Fruit fly (Drosophila melanogaster) whole organism, adult: ENCODE data around the gene Antdh.

Source experiments
- CG11617 ChIP-seq: fragments of 200-800 bp; sonication (Bioruptor generic); optimal IDR thresholded peaks from 2 replicates; lab custom pipeline; 2017; ENCODE audit warnings: mild to moderate bottlenecking, missing biosample characterization, missing genetic modification reagents, missing genetic modification characterization
- CG12768 ChIP-seq: fragments of 200-800 bp; sonication (Bioruptor generic); optimal IDR thresholded peaks from 2 replicates; lab custom pipeline; 2017; ENCODE audit warnings: missing biosample characterization, missing genetic modification characterization, mild to moderate bottlenecking, moderate library complexity, missing genetic modification reagents
- CG14711 ChIP-seq: fragments of 200-800 bp; sonication (Bioruptor generic); optimal IDR thresholded peaks from 2 replicates; lab custom pipeline; 2018; ENCODE audit warnings: missing biosample characterization, mild to moderate bottlenecking, missing genetic modification characterization, moderate library complexity
- CG1620 ChIP-seq: fragments of 200-800 bp; sonication (Bioruptor generic); optimal IDR thresholded peaks from 2 replicates; lab custom pipeline; 2016; ENCODE audit warnings: missing biosample characterization, missing genetic modification characterization
- CG33017 ChIP-seq: fragments of 200-800 bp; sonication (Bioruptor generic); optimal IDR thresholded peaks from 2 replicates; lab custom pipeline; 2018; ENCODE audit warnings: missing biosample characterization, mild to moderate bottlenecking, missing genetic modification characterization, moderate library complexity
- CG5204 ChIP-seq: fragments of 200-800 bp; sonication (Bioruptor generic); optimal IDR thresholded peaks from 2 replicates; lab custom pipeline; 2016; ENCODE audit warnings: missing biosample characterization, missing genetic modification characterization
- CG7045 ChIP-seq: fragments of 200-800 bp; sonication (Bioruptor generic); optimal IDR thresholded peaks from 2 replicates; lab custom pipeline; 2017; ENCODE audit warnings: missing biosample characterization, mild to moderate bottlenecking, missing genetic modification characterization
- CG7101 ChIP-seq: fragments of 200-800 bp; sonication (Bioruptor generic); optimal IDR thresholded peaks from 2 replicates; lab custom pipeline; 2018; ENCODE audit warnings: missing biosample characterization, mild to moderate bottlenecking, missing genetic modification characterization, moderate library complexity
- Clk ChIP-seq: fragments of 200-800 bp; sonication (Bioruptor generic); optimal IDR thresholded peaks from 2 replicates; lab custom pipeline; 2017; ENCODE audit warnings: missing biosample characterization, missing genetic modification characterization
- Crg-1 ChIP-seq: fragments of 200-800 bp; sonication (Bioruptor generic); optimal IDR thresholded peaks from 2 replicates; lab custom pipeline; 2016; ENCODE audit warnings: missing biosample characterization, missing genetic modification characterization
- Hr96 ChIP-seq: fragments of 200-800 bp; sonication (Bioruptor generic); optimal IDR thresholded peaks from 2 replicates; lab custom pipeline; 2016; ENCODE audit warnings: missing biosample characterization, missing genetic modification characterization
- Mnt ChIP-seq: fragments of 200-800 bp; sonication (Bioruptor generic); optimal IDR thresholded peaks from 2 replicates; lab custom pipeline; 2016; ENCODE audit warnings: missing biosample characterization, mild to moderate bottlenecking, missing genetic modification characterization
- bab1 ChIP-seq: fragments of 200-800 bp; sonication (Bioruptor generic); optimal IDR thresholded peaks from 3 replicates; lab custom pipeline; 2019; ENCODE audit warnings: missing biosample characterization, mild to moderate bottlenecking, missing genetic modification characterization, moderate library complexity
- cic ChIP-seq: fragments of 200-800 bp; sonication (Bioruptor generic); optimal IDR thresholded peaks from 2 replicates; lab custom pipeline; 2017; ENCODE audit warnings: missing biosample characterization, mild to moderate bottlenecking, missing genetic modification characterization, moderate library complexity
- cnc ChIP-seq, 2 experiments: fragments of >200 bp; optimal IDR thresholded peaks; 2 replicates each; lab custom pipeline; 2017
- kay ChIP-seq: fragments of 200-800 bp; sonication (Bioruptor generic); peaks from one replicate; lab custom pipeline; 2016; ENCODE audit warnings: missing biosample characterization, missing genetic modification characterization, borderline replicate concordance
- ovo ChIP-seq: fragments of 200-800 bp; sonication (Bioruptor generic); optimal IDR thresholded peaks from 2 replicates; lab custom pipeline; 2016; ENCODE audit warnings: missing biosample characterization, missing genetic modification characterization
- pad ChIP-seq: fragments of 200-800 bp; sonication (Bioruptor generic); optimal IDR thresholded peaks from 3 replicates; lab custom pipeline; 2017; ENCODE audit warnings: missing biosample characterization, missing genetic modification characterization, mild to moderate bottlenecking, moderate library complexity, missing genetic modification reagents
- tj ChIP-seq: fragments of 200-800 bp; sonication (Bioruptor generic); optimal IDR thresholded peaks from 3 replicates; lab custom pipeline; 2017; ENCODE audit warnings: missing biosample characterization, mild to moderate bottlenecking, missing genetic modification characterization, moderate library complexity
- toe ChIP-seq: fragments of 200-800 bp; sonication (Bioruptor generic); optimal IDR thresholded peaks from 2 replicates; lab custom pipeline; 2016; ENCODE audit warnings: missing biosample characterization, missing genetic modification characterization

Gene Antdh

DNA sequence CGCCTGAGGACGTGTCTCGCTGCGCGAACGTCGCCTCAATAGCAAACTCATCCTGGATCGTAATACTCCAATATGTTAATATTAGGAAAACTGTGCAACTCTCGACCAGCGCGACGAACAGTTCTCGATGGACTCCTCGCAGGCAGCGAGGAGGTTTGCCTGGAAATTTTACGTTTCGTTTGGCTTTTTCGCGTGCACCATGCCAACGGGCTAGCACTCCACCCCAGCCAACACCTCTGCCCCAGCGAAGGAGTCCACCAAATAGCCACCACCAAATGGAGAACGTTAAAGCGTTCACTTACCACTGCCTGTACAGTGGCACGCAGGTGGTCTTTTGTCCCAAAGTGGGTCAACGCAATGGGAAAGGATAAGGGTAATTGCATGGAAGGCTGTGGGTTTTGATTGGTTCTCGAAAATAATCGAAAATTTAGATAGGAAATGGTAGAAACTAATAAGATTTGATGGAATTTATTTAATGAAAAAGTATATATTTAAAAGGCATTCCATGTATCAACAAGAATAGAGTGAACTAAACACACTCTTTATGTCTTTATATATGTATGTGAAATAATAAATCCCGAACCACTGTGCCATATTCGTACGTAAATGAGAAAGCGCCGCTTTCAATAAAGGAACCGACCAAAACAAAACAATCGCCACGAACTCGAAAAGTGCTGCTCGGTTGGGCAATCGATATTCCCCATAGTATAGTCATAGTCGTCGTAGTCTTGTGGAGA, 9.0 kb downstream of the Antdh start, which contains the start of gene CG32668:
TSS of gene CG32668 (minus strand) at position 51 of the 737 bp plus-strand sequence.
- TF ChIP-seq CG14711 (tag; lab: Kevin White, UChicago) (no peak), CG12768 (GFP tag; lab: Kevin White, UChicago) (no peak), CG5204 (GFP tag; lab: Kevin White, UChicago) (no peak), CG33017 (no peak), Clk (GFP tag; lab: Kevin White, UChicago) (no peak), Mnt (GFP tag; lab: Kevin White, UChicago) (no peak), CG1620 (GFP tag; lab: Kevin White, UChicago) (no peak), Hr96 (GFP tag; lab: Kevin White, UChicago) (no peak), cic (GFP tag; lab: Kevin White, UChicago) (no peak), CG7045 (GFP tag; lab: Kevin White, UChicago) (no peak), ovo (GFP tag; lab: Kevin White, UChicago) (no peak), CG7101 (tag; lab: Kevin White, UChicago) (no peak), toe (GFP tag; lab: Kevin White, UChicago) (no peak), tj (GFP tag; lab: Kevin White, UChicago) (no peak), pad (GFP tag; lab: Kevin White, UChicago) (no peak), kay (GFP tag; lab: Kevin White, UChicago) (no peak), CG11617 (GFP tag; lab: Kevin White, UChicago) (no peak), bab1 (GFP tag; lab: Kevin White, UChicago) (no peak), cnc (optimal IDR thresholded peaks at IDR 0.05; lab: Kevin White, UChicago) (no peak), Crg-1 (no peak)

DNA sequence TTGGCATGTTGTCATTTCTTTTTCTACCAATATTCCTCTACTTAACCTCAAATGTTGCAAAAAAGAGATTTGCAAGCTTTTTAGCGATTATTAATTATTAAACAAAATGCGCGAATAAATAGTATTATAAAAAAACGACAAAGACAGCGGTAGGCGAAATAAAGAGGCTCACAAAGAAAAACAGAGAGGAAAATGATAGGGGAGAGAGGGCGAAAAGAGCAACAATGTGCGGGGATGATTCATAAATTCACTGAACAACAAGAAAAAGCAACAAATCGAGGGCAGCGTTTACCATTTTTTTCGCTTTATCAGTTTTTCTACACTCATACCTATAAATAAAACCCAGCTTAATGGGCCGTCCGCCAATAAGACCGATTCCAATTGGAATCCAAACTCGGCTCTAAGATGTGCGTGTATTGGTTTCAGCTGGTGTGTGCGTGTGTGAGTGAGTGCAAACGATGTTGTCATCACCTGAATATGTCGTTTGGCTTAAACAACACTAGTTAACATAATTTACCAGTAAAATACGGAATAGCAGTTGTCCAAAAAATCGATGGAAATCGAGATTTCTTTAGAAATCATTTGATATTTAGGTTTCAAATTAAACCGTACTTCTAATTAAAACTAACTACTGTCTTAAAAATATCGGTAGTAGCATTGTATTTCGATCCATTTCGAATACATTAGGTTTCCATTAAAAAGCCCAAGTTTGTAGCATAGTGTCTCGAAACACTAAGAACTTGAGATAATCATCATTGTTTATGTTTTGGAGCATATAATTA, 12.9 kb downstream of the Antdh start:
- no peak for TF ChIP-seq CG11617 (GFP tag; lab: Kevin White, UChicago)
- TF ChIP-seq CG7101 (tag; lab: Kevin White, UChicago), result no peak
- peak; percentile 10 for TF ChIP-seq bab1 (GFP tag; lab: Kevin White, UChicago)
- TF ChIP-seq Crg-1, result no peak
- peak; percentile 43 for TF ChIP-seq tj (GFP tag; lab: Kevin White, UChicago)
- TF ChIP-seq cic (GFP tag; lab: Kevin White, UChicago), result peak; percentile 42
- peak; percentile 36 for TF ChIP-seq kay (GFP tag; lab: Kevin White, UChicago)

DNA sequence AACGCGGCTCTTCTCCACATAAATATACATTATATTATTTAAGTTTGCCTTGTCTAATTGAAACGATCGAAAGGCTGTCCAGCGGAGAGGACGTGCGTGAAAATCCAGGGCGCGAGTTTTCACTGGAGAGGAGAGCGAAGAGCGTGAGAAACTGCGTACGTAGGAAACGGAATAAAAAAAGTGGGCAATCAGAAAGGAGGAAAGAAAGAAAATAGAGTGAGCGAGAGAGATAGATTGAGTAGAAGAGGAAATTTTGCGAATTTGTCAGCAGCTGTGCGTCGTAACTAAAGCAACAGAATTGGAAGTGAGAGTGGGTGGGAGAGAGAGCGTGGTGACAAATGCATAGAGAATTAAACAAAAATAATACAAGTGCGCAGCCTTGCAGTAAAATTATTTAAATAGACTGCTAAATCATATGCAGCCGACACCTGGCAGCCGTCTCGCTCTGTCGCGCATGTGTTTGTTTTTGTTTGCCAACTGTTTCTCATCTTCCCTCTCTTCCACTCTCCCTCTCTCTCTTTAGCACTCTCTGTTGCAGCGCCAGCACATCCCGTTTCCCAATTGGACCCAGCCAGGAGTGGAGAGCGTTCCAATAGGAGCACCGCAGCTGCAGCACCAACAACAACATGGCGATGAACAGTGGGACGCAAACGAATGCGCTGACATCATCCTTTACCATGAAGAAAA, 14.2 kb downstream of the Antdh start:
- TF ChIP-seq Crg-1, result peak; percentile 37
- TF ChIP-seq tj (GFP tag; lab: Kevin White, UChicago), result peak; percentile 57
- peak; percentile 23 for TF ChIP-seq pad (GFP tag; lab: Kevin White, UChicago)
- peak; percentile 44 for TF ChIP-seq Mnt (GFP tag; lab: Kevin White, UChicago)
- peak; percentile 14 for TF ChIP-seq cic (GFP tag; lab: Kevin White, UChicago)
- TF ChIP-seq CG5204 (GFP tag; lab: Kevin White, UChicago), result no peak
- no peak for TF ChIP-seq Hr96 (GFP tag; lab: Kevin White, UChicago)
- no peak for TF ChIP-seq Clk (GFP tag; lab: Kevin White, UChicago)
- peak; percentile 2 for TF ChIP-seq CG7101 (tag; lab: Kevin White, UChicago)
- TF ChIP-seq toe (GFP tag; lab: Kevin White, UChicago), result no peak

DNA sequence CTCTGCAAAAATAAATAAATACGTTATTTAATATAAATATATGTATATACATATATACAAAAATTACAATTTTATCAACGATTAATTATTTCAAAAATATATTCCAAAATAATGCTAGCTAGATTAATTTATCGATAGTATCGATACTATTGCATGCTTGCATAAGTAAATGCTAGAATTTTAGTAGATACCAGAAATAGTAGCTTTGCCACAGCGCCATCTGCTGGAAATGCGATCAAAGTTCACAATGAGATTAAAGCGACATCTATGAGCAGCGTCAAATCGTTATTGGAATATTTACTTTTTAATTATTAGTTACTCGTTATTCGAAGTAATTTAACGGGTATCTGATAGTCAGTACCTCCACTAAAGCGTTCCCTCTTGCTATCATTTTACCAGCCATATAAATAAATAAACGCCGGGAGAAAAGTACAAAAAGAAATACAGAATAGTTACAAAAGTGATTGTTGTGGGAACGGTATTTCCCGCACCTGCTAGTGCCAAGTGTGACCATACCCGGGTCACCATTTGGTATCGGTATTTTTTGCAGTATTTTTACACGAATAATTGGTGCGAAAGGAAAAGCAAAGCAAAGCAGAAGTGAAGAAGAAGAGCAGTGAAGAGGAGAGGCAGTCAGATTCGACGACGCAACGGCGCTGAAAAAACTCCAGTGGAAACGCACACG, 14.9 kb downstream of the Antdh start, which contains the start of the genes rtv and Dlic:
TSS of gene rtv (minus strand) at position 165 of the 685 bp plus-strand sequence.
TSS of gene Dlic (plus strand) at position 596 of the 685 bp plus-strand sequence.
- TF ChIP-seq CG1620 (GFP tag; lab: Kevin White, UChicago), result peak; percentile 19
- TF ChIP-seq CG14711 (tag; lab: Kevin White, UChicago), result no peak
- TF ChIP-seq CG5204 (GFP tag; lab: Kevin White, UChicago), result peak; percentile 23
- peak; percentile 5 for TF ChIP-seq bab1 (GFP tag; lab: Kevin White, UChicago)
- TF ChIP-seq ovo (GFP tag; lab: Kevin White, UChicago), result peak; percentile 21
- peak; percentile 23 for TF ChIP-seq CG7101 (tag; lab: Kevin White, UChicago)
- no peak for TF ChIP-seq toe (GFP tag; lab: Kevin White, UChicago)
- TF ChIP-seq Mnt (GFP tag; lab: Kevin White, UChicago), result peak; percentile 12
- peak; percentile 50 for TF ChIP-seq pad (GFP tag; lab: Kevin White, UChicago)
- TF ChIP-seq kay (GFP tag; lab: Kevin White, UChicago), result peak; percentile 73
- no peak for TF ChIP-seq tj (GFP tag; lab: Kevin White, UChicago)

DNA sequence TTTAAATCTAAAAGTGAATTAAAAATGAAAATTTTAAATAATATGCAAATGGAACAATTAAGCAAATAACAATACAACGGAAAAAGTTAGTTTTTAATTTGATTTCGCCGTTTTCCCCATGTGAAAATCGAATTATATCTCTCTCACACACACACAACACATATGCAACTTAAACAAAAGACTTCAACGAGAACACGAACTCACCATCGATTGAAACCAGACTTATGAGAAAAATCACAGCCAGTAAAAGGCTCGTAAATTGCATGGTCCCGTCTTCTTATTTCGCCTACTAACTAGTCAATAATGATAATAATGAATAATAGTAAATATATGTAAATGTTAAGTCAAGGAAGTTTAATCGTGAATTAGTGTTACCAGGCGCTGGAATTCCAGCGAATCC, 15.4 kb downstream of the Antdh start:
- TF ChIP-seq CG12768 (GFP tag; lab: Kevin White, UChicago) (no peak), CG33017 (no peak), CG1620 (GFP tag; lab: Kevin White, UChicago) (no peak), CG7045 (GFP tag; lab: Kevin White, UChicago) (no peak), CG7101 (tag; lab: Kevin White, UChicago) (no peak), kay (GFP tag; lab: Kevin White, UChicago) (peak; percentile 49), CG14711 (tag; lab: Kevin White, UChicago) (no peak)
